Fruit fly (Drosophila melanogaster): ENCODE data around the gene Sfp24C1.

dm6 chr2L:3740443-3740842 lies 40.0 kb downstream of the Sfp24C1 start:
- TF ChIP-seq gt (GFP tag; IDR thresholded peaks at IDR 0.05) = no peak
- no peak for TF ChIP-seq hbn (GFP tag; IDR thresholded peaks at IDR 0.05; ENCODE audit: partially characterized antibody)
- TF ChIP-seq ci (GFP tag; IDR thresholded peaks at IDR 0.05) = no peak
- no peak for TF ChIP-seq CG14441 (GFP tag; IDR thresholded peaks at IDR 0.05)
- TF ChIP-seq Mad (GFP tag; optimal IDR thresholded peaks at IDR 0.05) = no peak
- no peak for TF ChIP-seq CG8478 (optimal IDR thresholded peaks at IDR 0.05)
- no peak for TF ChIP-seq mirr (GFP tag; optimal IDR thresholded peaks at IDR 0.05)
- TF ChIP-seq CG5180 (GFP tag; optimal IDR thresholded peaks at IDR 0.05) = no peak
